Worm (Caenorhabditis elegans) whole organism, L4/young adult: Measurements from ENCODE around the gene F47H4.2.

Experiments
- W03F9.2 ChIP-seq: fragments of 150-350 bp; optimal IDR thresholded peaks from 2 replicates; lab custom pipeline; 2014; ENCODE audit warnings: missing biosample characterization, missing genetic modification characterization
- dao-5 ChIP-seq: sonication (generic microtip); optimal IDR thresholded peaks from 2 replicates; lab custom pipeline; 2016; ENCODE audit warnings: missing genotype, missing genetic modification characterization, moderate library complexity, missing compliant biosample characterization
- him-1 ChIP-seq: sonication (generic microtip); optimal IDR thresholded peaks from 2 replicates; lab custom pipeline; 2016; ENCODE audit warnings: missing genotype, missing genetic modification reagents, missing genetic modification characterization, missing compliant biosample characterization

The F47H4.2 gene

DNA sequence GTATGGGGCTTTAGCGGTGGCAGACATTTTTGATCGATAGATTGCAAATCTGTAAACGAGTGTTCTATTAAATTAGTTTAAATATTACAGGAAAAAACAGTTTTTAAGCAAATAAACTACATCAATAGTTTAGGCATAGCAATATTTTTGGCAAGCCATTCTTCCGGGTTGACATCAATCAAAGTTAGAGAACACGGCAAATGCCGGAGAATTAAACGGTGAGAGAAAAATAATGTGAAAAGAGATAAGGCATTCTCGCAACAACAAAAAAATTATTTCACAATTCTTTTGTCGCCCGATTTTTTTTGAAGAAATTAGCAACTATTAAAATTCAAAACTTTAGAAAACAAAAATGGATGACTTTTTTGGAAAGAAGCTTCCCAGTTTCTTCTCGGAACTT lies 8.2 kb upstream of the F47H4.2 start, which contains the start of the genes fbxa-188 and fbxa-189:
TSS of gene fbxa-188 (minus strand) at position 51 of the 400 bp plus-strand sequence.
TSS of gene fbxa-189 (plus strand) at position 339 of the 400 bp plus-strand sequence.
- no peak for TF ChIP-seq W03F9.2 (tag; lab: Kevin White, UChicago)
- TF ChIP-seq him-1 (tag; lab: Kevin White, UChicago) = no peak
- TF ChIP-seq dao-5 (tag; lab: Kevin White, UChicago) = no peak

DNA sequence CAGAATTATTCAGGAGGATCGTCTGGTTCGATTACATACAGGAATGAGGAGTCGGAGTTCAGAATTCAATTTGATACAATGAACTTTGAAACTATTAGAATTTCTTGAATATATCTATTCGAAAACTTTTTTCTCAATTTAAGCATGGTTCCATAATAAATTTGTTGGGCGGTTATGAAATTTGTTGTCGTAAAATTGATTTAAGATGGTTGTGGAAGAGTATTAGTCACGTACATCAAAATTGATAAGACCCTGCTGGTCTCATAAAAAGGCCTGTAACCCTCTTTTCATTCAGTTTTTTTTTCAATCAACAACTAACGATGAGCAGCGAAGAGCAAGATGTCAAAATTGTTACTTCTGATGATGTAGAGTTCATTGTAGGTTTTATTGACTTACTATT lies 5.5 kb upstream of the F47H4.2 start, which contains the start of gene skr-5:
TSS of gene skr-5 (plus strand) at position 301 of the 400 bp plus-strand sequence.
- TF ChIP-seq dao-5 (tag; lab: Kevin White, UChicago) (no peak), him-1 (tag; lab: Kevin White, UChicago) (no peak), W03F9.2 (tag; lab: Kevin White, UChicago) (no peak)

DNA sequence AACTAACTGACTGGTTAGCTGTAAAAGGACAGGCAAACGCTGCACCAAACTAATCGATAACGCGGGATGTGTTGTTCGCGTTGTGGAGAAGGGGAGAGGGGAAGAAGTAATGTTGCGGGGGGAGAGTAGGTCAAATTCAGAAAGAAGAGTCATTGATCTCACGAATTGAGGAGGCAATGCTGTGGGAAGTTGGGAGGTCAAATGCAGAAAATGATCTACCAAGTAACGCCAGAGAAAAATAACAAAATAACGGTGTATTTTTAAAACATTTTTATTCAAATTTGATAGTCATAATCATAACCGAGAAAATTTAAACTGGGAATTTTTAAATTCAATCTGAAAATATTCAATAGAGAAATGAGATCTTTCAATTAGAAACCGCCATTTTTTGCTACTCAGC lies 3.0 kb upstream of the F47H4.2 start, which contains the start of gene lsy-27:
TSS of gene lsy-27 (minus strand) at position 101 of the 400 bp plus-strand sequence.
- TF ChIP-seq dao-5 (tag; lab: Kevin White, UChicago) = no peak
- TF ChIP-seq W03F9.2 (tag; lab: Kevin White, UChicago) = no peak
- no peak for TF ChIP-seq him-1 (tag; lab: Kevin White, UChicago)

DNA sequence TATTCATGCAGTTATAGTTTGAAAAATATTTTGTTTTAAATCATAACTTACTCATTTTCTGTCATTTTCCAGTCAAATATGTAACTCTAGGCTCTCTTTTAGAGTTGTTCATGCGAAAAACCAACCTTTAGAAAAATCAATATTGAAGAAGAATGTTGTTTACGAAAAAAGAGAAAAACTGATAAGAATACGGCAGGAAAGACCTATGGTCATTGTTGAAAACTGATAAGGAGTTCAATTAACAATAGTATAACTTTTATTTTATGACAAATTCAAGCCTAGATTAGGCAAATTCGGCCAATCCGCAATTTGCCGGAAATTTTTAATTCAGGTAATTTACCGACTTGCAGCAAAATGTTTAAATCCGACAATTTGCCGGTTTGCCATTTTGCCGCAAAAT lies 23.5 kb downstream of the F47H4.2 start, which contains the start of gene Y20C6A.1:
TSS of gene Y20C6A.1 (minus strand) at position 107 of the 400 bp plus-strand sequence.
- TF ChIP-seq dao-5 (tag; lab: Kevin White, UChicago) = no peak
- TF ChIP-seq W03F9.2 (tag; lab: Kevin White, UChicago) = no peak
- no peak for TF ChIP-seq him-1 (tag; lab: Kevin White, UChicago)

DNA sequence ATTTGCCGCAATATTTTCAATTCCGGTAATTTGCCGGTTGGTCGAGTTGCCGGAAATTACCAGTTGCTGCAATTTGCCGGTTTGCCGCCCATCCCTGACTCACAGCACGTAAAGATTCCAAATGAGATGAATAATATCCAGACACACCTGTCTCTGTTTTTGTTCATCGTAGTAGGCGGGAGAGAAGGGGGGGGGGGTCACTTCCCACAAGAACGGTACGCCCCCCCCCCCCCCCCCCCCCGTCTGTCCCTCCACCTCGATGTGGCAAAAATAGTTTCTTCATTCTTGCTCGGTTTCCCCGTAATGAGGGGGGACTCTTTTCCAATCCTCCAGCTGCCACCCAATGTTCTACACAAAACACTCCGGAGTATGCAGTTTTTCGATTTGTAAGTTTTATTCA lies 24.0 kb downstream of the F47H4.2 start, which contains the start of gene fbxb-7:
TSS of gene fbxb-7 (plus strand) at position 267 of the 400 bp plus-strand sequence.
- TF ChIP-seq dao-5 (tag; lab: Kevin White, UChicago) = no peak
- no peak for TF ChIP-seq him-1 (tag; lab: Kevin White, UChicago)
- TF ChIP-seq W03F9.2 (tag; lab: Kevin White, UChicago) = no peak

DNA sequence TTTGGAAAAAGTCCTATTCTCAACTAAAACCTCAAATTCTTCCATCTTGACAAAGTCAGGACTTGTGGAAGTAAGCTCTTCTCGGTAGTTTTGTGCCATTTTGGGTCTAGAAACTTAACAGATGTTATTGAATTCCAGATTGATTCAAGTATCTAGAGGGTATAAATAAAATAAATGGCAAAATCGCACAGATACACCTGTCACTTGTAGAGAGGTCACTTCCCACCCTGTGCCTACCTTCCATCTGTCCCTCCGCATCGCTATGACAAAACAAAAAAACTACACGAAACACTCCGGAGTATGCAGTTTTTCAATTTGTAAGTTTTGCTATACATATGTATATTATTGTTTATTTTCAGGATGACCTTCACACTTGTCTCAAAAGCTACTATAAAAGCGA lies 26.8 kb downstream of the F47H4.2 start, which contains the start of gene Y20C6A.4:
TSS of gene Y20C6A.4 (plus strand) at position 301 of the 400 bp plus-strand sequence.
- no peak for TF ChIP-seq him-1 (tag; lab: Kevin White, UChicago)

DNA sequence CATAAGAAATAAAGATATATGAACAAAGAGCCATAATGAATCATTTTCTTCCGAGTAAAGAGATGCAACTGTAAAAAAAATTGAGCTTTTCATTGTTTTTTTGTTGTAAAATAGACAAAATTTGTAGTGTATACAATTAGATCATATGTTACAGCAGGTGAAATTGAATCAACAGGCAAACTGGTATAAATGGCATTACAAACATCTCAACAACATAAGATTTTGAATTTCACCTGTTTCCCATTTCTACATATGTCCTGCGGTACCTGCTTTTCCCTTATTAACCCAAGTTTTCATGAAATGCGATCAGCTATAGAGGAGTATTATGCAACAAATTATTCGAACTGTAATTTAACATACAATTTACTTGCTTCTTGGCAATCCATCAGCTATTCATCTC lies 42.3 kb downstream of the F47H4.2 start, which contains the start of gene srh-120:
TSS of gene srh-120 (plus strand) at position 301 of the 400 bp plus-strand sequence.
- TF ChIP-seq dao-5 (tag; lab: Kevin White, UChicago) (no peak), him-1 (tag; lab: Kevin White, UChicago) (no peak), W03F9.2 (tag; lab: Kevin White, UChicago) (no peak)
